Fruit fly (Drosophila melanogaster) whole organism, adult: ENCODE results near the gene Sec15.

ENCODE experiments used
- bab1 ChIP-seq: fragments of 200-800 bp; sonication (Bioruptor generic); optimal IDR thresholded peaks from 3 replicates; lab custom pipeline; 2019; ENCODE audit warnings: missing biosample characterization, mild to moderate bottlenecking, missing genetic modification characterization, moderate library complexity
- cic ChIP-seq: fragments of 200-800 bp; sonication (Bioruptor generic); optimal IDR thresholded peaks from 2 replicates; lab custom pipeline; 2017; ENCODE audit warnings: missing biosample characterization, mild to moderate bottlenecking, missing genetic modification characterization, moderate library complexity

DNA sequence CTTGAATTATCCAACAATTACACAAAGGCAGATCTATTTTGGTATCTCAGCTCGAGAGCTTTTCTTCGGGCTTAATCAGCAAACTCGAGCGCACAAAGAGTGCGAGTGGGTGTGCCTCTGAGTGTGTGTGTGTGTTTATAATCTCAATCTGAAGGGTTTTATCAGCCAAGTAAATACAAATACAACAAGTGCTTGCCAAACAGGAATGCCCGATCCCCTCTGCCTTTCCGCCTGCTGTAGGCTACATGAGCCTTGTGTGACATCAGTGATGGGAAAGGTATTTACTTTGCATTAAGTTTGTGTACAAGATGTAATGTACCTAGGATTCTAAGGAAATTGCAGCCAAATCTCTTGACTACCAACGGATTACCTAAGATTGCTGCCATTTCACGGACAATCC is 18.4 kb downstream of the Sec15 start:
- no peak for TF ChIP-seq cic
- TF ChIP-seq bab1 (GFP tag; lab: Kevin White, UChicago): no peak
